Fruit fly (Drosophila melanogaster) whole organism, embryonic: ENCODE data around the gene Teh1.

Source experiments
- CG12659 ChIP-seq: fragments of 200-800 bp; sonication (Bioruptor generic); optimal IDR thresholded peaks from 3 replicates; lab custom pipeline; 2017; ENCODE audit warnings: mild to moderate bottlenecking, missing biosample characterization, missing genetic modification reagents, missing genetic modification characterization
- CG16863 ChIP-seq: fragments of 200-800 bp; sonication (Bioruptor generic); optimal IDR thresholded peaks from 3 replicates; lab custom pipeline; 2016; ENCODE audit warnings: missing biosample characterization, missing genetic modification characterization
- CG2129 ChIP-seq: fragments of 200-800 bp; sonication (Bioruptor generic); IDR thresholded peaks from 2 replicates; pipeline ENCODE4 v1.3.6; 2022; ENCODE audit warnings: missing biosample characterization, missing genetic modification characterization; ENCODE audit not compliant: partially characterized antibody
- CG8765 ChIP-seq: fragments of 200-800 bp; sonication (Bioruptor generic); IDR thresholded peaks from 2 replicates; pipeline ENCODE4 v1.3.6; 2022; ENCODE audit warnings: missing biosample characterization, missing genetic modification characterization
- Dip2 ChIP-seq: fragments of 200-800 bp; sonication (Bioruptor generic); IDR thresholded peaks from 2 replicates; pipeline ENCODE4 v1.3.6; 2022; ENCODE audit warnings: missing biosample characterization, missing genetic modification characterization
- Rx ChIP-seq: fragments of 200-800 bp; sonication (Bioruptor generic); IDR thresholded peaks from 2 replicates; pipeline ENCODE4 v1.3.6; 2022; ENCODE audit warnings: missing biosample characterization, missing genetic modification characterization
- usp ChIP-seq: fragments of >200 bp; optimal IDR thresholded peaks from 2 replicates; lab custom pipeline; 2017; ENCODE audit warnings: missing biosample characterization, missing genetic modification characterization

dm6 chr3R:9906020-9906464 lies 38.1 kb upstream of the Teh1 start:
- TF ChIP-seq CG8765 (GFP tag; lab: Robert Waterston, UW) (no peak), CG16863 (GFP tag; lab: Kevin White, UChicago) (no peak), CG12659 (no peak), usp (GFP tag; lab: Kevin White, UChicago) (no peak), Rx (no peak), Dip2 (GFP tag; lab: Robert Waterston, UW) (no peak), CG2129 (GFP tag; lab: Robert Waterston, UW) (no peak)
